Fruit fly (Drosophila melanogaster): ENCODE measurements around the gene M1BP.
A peak's percentile ranks its signal among the peaks of the same experiment; 100 is the strongest.

The M1BP gene

dm6 chr3R:8726632-8727031 is 4.9 kb downstream of the M1BP start, which contains the start of gene CG8159 (continued):
- no peak for TF ChIP-seq CG5953 (GFP tag; IDR thresholded peaks at IDR 0.05)
- TF ChIP-seq CG12769 (tag; optimal IDR thresholded peaks at IDR 0.05): no peak
- TF ChIP-seq CG9797 (GFP tag; optimal IDR thresholded peaks at IDR 0.05): no peak
- TF ChIP-seq CG13296 (GFP tag; optimal IDR thresholded peaks at IDR 0.05): no peak
- no peak for TF ChIP-seq dimm (GFP tag; IDR thresholded peaks at IDR 0.05)
- peak in 1 of 2 experiments; percentile 94 for TF ChIP-seq Pdp1 (GFP tag; optimal IDR thresholded peaks at IDR 0.05)
- TF ChIP-seq CG13123 (GFP tag; optimal IDR thresholded peaks at IDR 0.05): no peak
- TF ChIP-seq CG7839 (tag; optimal IDR thresholded peaks at IDR 0.05): no peak

dm6 chr3R:8725179-8725578 is 6.3 kb downstream of the M1BP start, which contains the start of gene ouib:
ouib (plus strand) TSS chr3R:8725479.
- TF ChIP-seq Ada2b (GFP tag; IDR thresholded peaks at IDR 0.05): no peak

dm6 chr3R:8722962-8723548 is 8.4 kb downstream of the M1BP start, which contains the start of gene nom:
nom (plus strand) TSS chr3R:8723174.
- TF ChIP-seq Rfx (GFP tag; IDR thresholded peaks at IDR 0.05) (peak; percentile 31; the same call in 1 of the 2 replicates), bigmax (GFP tag; optimal IDR thresholded peaks at IDR 0.05) (no peak), unc-4 (GFP tag; IDR thresholded peaks at IDR 0.05; ENCODE audit: partially characterized antibody) (no peak), stwl (tag; optimal IDR thresholded peaks at IDR 0.05) (peak; percentile 49), CG1529 (GFP tag; optimal IDR thresholded peaks at IDR 0.05) (no peak), CG8281 (tag; optimal IDR thresholded peaks at IDR 0.05) (no peak), CG4617 (GFP tag; optimal IDR thresholded peaks at IDR 0.05; ENCODE audit: borderline replicate concordance) (peak; percentile 40), Hr3 (GFP tag; optimal IDR thresholded peaks at IDR 0.05) (no peak), nerfin-2 (GFP tag; IDR thresholded peaks at IDR 0.05; ENCODE audit: partially characterized antibody) (no peak), CG17912 (GFP tag; optimal IDR thresholded peaks at IDR 0.05) (no peak), tgo (GFP tag; IDR thresholded peaks at IDR 0.05) (no peak), Drgx (GFP tag; IDR thresholded peaks at IDR 0.05) (no peak), CG10366 (GFP tag; IDR thresholded peaks at IDR 0.05) (no peak), pita (GFP tag; optimal IDR thresholded peaks at IDR 0.05) (no peak), ac (GFP tag; optimal IDR thresholded peaks at IDR 0.05) (no peak), cg (GFP tag; optimal IDR thresholded peaks at IDR 0.05) (no peak), ttk (GFP tag; IDR thresholded peaks at IDR 0.05) (no peak), CG3407 (GFP tag; optimal IDR thresholded peaks at IDR 0.05) (no peak), CG7372 (GFP tag; IDR thresholded peaks at IDR 0.05) (no peak), B-H2 (GFP tag; optimal IDR thresholded peaks at IDR 0.05) (no peak), Kr (GFP tag; optimal IDR thresholded peaks at IDR 0.05) (no peak), Dref (GFP tag; IDR thresholded peaks at IDR 0.05) (no peak), CG14710 (tag; optimal IDR thresholded peaks at IDR 0.05) (no peak), sug (tag; optimal IDR thresholded peaks at IDR 0.05) (no peak), sima (GFP tag; optimal IDR thresholded peaks at IDR 0.05) (no peak), Atf3 (GFP tag; optimal IDR thresholded peaks at IDR 0.05) (no peak), eyg (GFP tag; optimal IDR thresholded peaks at IDR 0.05) (no peak), CG12744 (GFP tag; optimal IDR thresholded peaks at IDR 0.05) (no peak), vvl (GFP tag; IDR thresholded peaks at IDR 0.05) (0 out of 2 replicates have a peak, but pooled peaks have one; percentile 29), E2f2 (GFP tag; IDR thresholded peaks at IDR 0.05) (peak; percentile 89), CG6813 (GFP tag; optimal IDR thresholded peaks at IDR 0.05) (no peak), CG17359 (tag; optimal IDR thresholded peaks at IDR 0.05) (no peak), BtbVII (GFP tag; optimal IDR thresholded peaks at IDR 0.05) (no peak), Blimp-1 (GFP tag; optimal IDR thresholded peaks at IDR 0.05) (no peak), ATbp (GFP tag; optimal IDR thresholded peaks at IDR 0.05) (no peak), CG2120 (GFP tag; optimal IDR thresholded peaks at IDR 0.05) (no peak), HLH4C (GFP tag; IDR thresholded peaks at IDR 0.05; ENCODE audit: partially characterized antibody) (no peak), pnt (GFP tag; optimal IDR thresholded peaks at IDR 0.05) (no peak)

All from whole organism, embryonic.